Worm (Caenorhabditis elegans) whole organism, young adult: ENCODE data around the gene Y105C5B.1413.

Experiments
- F33H1.4 ChIP-seq: fragments of 200-800 bp; sonication (Bioruptor generic); IDR thresholded peaks from 2 replicates; pipeline ENCODE4 v1.3.6; 2022; ENCODE audit warnings: missing genetic modification reagents, missing genetic modification characterization, missing compliant biosample characterization
- F49E8.2 ChIP-seq: sonication (generic microtip); optimal IDR thresholded peaks from 3 replicates; lab custom pipeline; 2017; ENCODE audit warnings: missing genetic modification characterization, mild to moderate bottlenecking, missing compliant biosample characterization, antibody characterized with exemption, moderate library complexity; ENCODE audit not compliant: insufficient read depth
- ama-1 ChIP-seq, 3 experiments: fragments of 150-350 bp in 1 of 3; sonication (generic microtip) in 2 of 3; optimal IDR thresholded peaks; 2 replicates each; lab custom pipeline; 2014 to 2018; ENCODE audit warnings: missing biosample characterization in 2 of 3, missing genetic modification characterization in 2 of 3, missing genetic modification reagents in 2 of 3
- attf-6 ChIP-seq: fragments of 200-800 bp; sonication (Bioruptor generic); IDR thresholded peaks from 2 replicates; pipeline ENCODE4 v1.3.6; 2022; ENCODE audit warnings: missing genetic modification reagents, missing genetic modification characterization, missing compliant biosample characterization
- bed-1 ChIP-seq: fragments of 200-800 bp; sonication (Bioruptor generic); IDR thresholded peaks from 2 replicates; pipeline ENCODE4 v1.3.6; 2022; ENCODE audit warnings: missing genetic modification reagents, missing genetic modification characterization, missing compliant biosample characterization
- dpl-1 ChIP-seq: fragments of 150-350 bp; optimal IDR thresholded peaks from 2 replicates; lab custom pipeline; 2014; ENCODE audit warnings: missing biosample characterization, missing genetic modification reagents, missing genetic modification characterization
- efl-1 ChIP-seq: fragments of 150-350 bp; optimal IDR thresholded peaks from 2 replicates; lab custom pipeline; 2014; ENCODE audit warnings: missing biosample characterization, missing genetic modification reagents, missing genetic modification characterization
- pbrm-1 ChIP-seq: fragments of 200-800 bp; sonication (Bioruptor generic); IDR thresholded peaks from 2 replicates; pipeline ENCODE4 v1.3.6; 2022; ENCODE audit warnings: missing genetic modification reagents, missing genetic modification characterization, missing compliant biosample characterization
- snpc-1.1 ChIP-seq: sonication (generic microtip); optimal IDR thresholded peaks from 2 replicates; lab custom pipeline; 2017; ENCODE audit warnings: missing genetic modification characterization, mild to moderate bottlenecking, missing compliant biosample characterization, antibody characterized with exemption, moderate library complexity, missing genotype, missing genetic modification reagents; ENCODE audit not compliant: insufficient read depth
- sptf-2 ChIP-seq: fragments of 200-800 bp; sonication (Bioruptor generic); optimal IDR thresholded peaks from 2 replicates; lab custom pipeline; 2018; ENCODE audit warnings: mild to moderate bottlenecking, missing genetic modification characterization, missing compliant biosample characterization

ce11 chrIV:16178433-16178832 is 6.0 kb downstream of the Y105C5B.1413 start:
- TF ChIP-seq bed-1 (GFP tag; lab: Robert Waterston, UW) (no peak), efl-1 (GFP tag; lab: Kevin White, UChicago) (no peak), attf-6 (no peak), sptf-2 (GFP tag; lab: Kevin White, UChicago) (no peak), pbrm-1 (GFP tag; lab: Robert Waterston, UW) (no peak), ama-1 (optimal IDR thresholded peaks at IDR 0.05; lab: Kevin White, UChicago) (no peak), ama-1 (GFP tag; optimal IDR thresholded peaks at IDR 0.05; lab: Kevin White, UChicago) (no peak), snpc-1.1 (tag; lab: Kevin White, UChicago) (no peak), dpl-1 (GFP tag; lab: Kevin White, UChicago) (no peak), F33H1.4 (GFP tag; lab: Robert Waterston, UW) (no peak), F49E8.2 (no peak)
